Fruit fly (Drosophila melanogaster) whole organism, embryonic: Measurements from ENCODE around the gene Tomosyn.

Experiments
- CG10209 ChIP-seq: fragments of 200-800 bp; sonication (Bioruptor generic); optimal IDR thresholded peaks from 3 replicates; lab custom pipeline; 2017; ENCODE audit warnings: missing biosample characterization, mild to moderate bottlenecking, missing genetic modification characterization, missing genetic modification reagents
- CG1024 ChIP-seq: fragments of 200-800 bp; sonication (Bioruptor generic); IDR thresholded peaks from 2 replicates; pipeline ENCODE4 v1.3.6; 2022; ENCODE audit warnings: missing biosample characterization, missing genetic modification characterization
- CG10321 ChIP-seq: fragments of 200-800 bp; sonication (Bioruptor generic); IDR thresholded peaks from 2 replicates; pipeline ENCODE4 v1.3.6; 2022; ENCODE audit warnings: missing biosample characterization, missing genetic modification characterization
- CG10366 ChIP-seq: fragments of 200-800 bp; sonication (Bioruptor generic); IDR thresholded peaks from 2 replicates; pipeline ENCODE4 v1.3.6; 2022; ENCODE audit warnings: missing biosample characterization, missing genetic modification characterization
- CG1233 ChIP-seq: fragments of 200-800 bp; sonication (Bioruptor generic); optimal IDR thresholded peaks from 4 replicates; lab custom pipeline; 2018; ENCODE audit warnings: missing biosample characterization, mild to moderate bottlenecking, missing genetic modification characterization
- CG12659 ChIP-seq: fragments of 200-800 bp; sonication (Bioruptor generic); optimal IDR thresholded peaks from 3 replicates; lab custom pipeline; 2017; ENCODE audit warnings: mild to moderate bottlenecking, missing biosample characterization, missing genetic modification reagents, missing genetic modification characterization
- CG13123 ChIP-seq: fragments of 200-800 bp; sonication (Bioruptor generic); optimal IDR thresholded peaks from 2 replicates; lab custom pipeline; 2016; ENCODE audit warnings: missing biosample characterization, missing genetic modification characterization
- CG13775 ChIP-seq: fragments of 200-800 bp; sonication (Bioruptor generic); optimal IDR thresholded peaks from 3 replicates; lab custom pipeline; 2017; ENCODE audit warnings: missing biosample characterization, mild to moderate bottlenecking, missing genetic modification characterization
- CG14050 ChIP-seq: fragments of 200-800 bp; sonication (Bioruptor generic); IDR thresholded peaks from 3 replicates; pipeline ENCODE4 v1.3.6; 2022; ENCODE audit warnings: missing biosample characterization, missing genetic modification characterization
- CG1529 ChIP-seq: fragments of 200-800 bp; sonication (Bioruptor generic); optimal IDR thresholded peaks from 3 replicates; lab custom pipeline; 2018; ENCODE audit warnings: missing biosample characterization, missing genetic modification characterization
- CG15479 ChIP-seq: fragments of 200-800 bp; sonication (Bioruptor generic); optimal IDR thresholded peaks from 3 replicates; lab custom pipeline; 2019; ENCODE audit warnings: missing biosample characterization, mild to moderate bottlenecking, missing genetic modification characterization, moderate library complexity
- CG17802 ChIP-seq: fragments of 200-800 bp; sonication (Bioruptor generic); optimal IDR thresholded peaks from 2 replicates; lab custom pipeline; 2018; ENCODE audit warnings: missing biosample characterization, mild to moderate bottlenecking, missing genetic modification characterization, moderate library complexity
- CG18011 ChIP-seq: fragments of 200-800 bp; sonication (Bioruptor generic); optimal IDR thresholded peaks from 2 replicates; lab custom pipeline; 2017; ENCODE audit warnings: missing biosample characterization, missing genetic modification characterization, mild to moderate bottlenecking, moderate library complexity, missing genotype
- CG2199 ChIP-seq: fragments of 200-800 bp; sonication (Bioruptor generic); IDR thresholded peaks from 3 replicates; pipeline ENCODE4 v1.3.6; 2022; ENCODE audit warnings: missing biosample characterization, missing genetic modification characterization
- CG30431 ChIP-seq: fragments of 200-800 bp; sonication (Bioruptor generic); optimal IDR thresholded peaks from 2 replicates; lab custom pipeline; 2017; ENCODE audit warnings: missing biosample characterization, missing genetic modification characterization
- CG31441 ChIP-seq: fragments of 200-800 bp; sonication (Bioruptor generic); IDR thresholded peaks from 2 replicates; pipeline ENCODE4 v1.3.6; 2022; ENCODE audit warnings: missing biosample characterization, missing genetic modification characterization
- CG32767 ChIP-seq: fragments of 200-800 bp; sonication (Bioruptor generic); IDR thresholded peaks from 2 replicates; pipeline ENCODE4 v1.3.6; 2022; ENCODE audit warnings: missing biosample characterization, missing genetic modification characterization
- CG33557 ChIP-seq: fragments of 200-800 bp; sonication (Bioruptor generic); optimal IDR thresholded peaks from 2 replicates; lab custom pipeline; 2019; ENCODE audit warnings: missing biosample characterization, mild to moderate bottlenecking, missing genetic modification characterization, moderate library complexity
- CG6254 ChIP-seq: fragments of 200-800 bp; sonication (Bioruptor generic); optimal IDR thresholded peaks from 3 replicates; lab custom pipeline; 2017; ENCODE audit warnings: mild to moderate bottlenecking, missing biosample characterization, missing genetic modification reagents, missing genetic modification characterization
- CG6689 ChIP-seq: fragments of 200-800 bp; sonication (Bioruptor generic); IDR thresholded peaks from 2 replicates; pipeline ENCODE4 v1.3.6; 2022; ENCODE audit warnings: missing biosample characterization, missing genetic modification characterization
- CG6791 ChIP-seq: fragments of 200-800 bp; sonication (Bioruptor generic); IDR thresholded peaks from 3 replicates; pipeline ENCODE4 v1.3.6; 2022; ENCODE audit warnings: missing biosample characterization, missing genetic modification characterization; ENCODE audit not compliant: partially characterized antibody
- CG6813 ChIP-seq: fragments of 200-800 bp; sonication (Bioruptor generic); optimal IDR thresholded peaks from 2 replicates; lab custom pipeline; 2017; ENCODE audit warnings: missing biosample characterization, missing genetic modification characterization, mild to moderate bottlenecking, moderate library complexity, missing genetic modification reagents
- CG7271 ChIP-seq: fragments of 200-800 bp; sonication (Bioruptor generic); optimal IDR thresholded peaks from 2 replicates; lab custom pipeline; 2018; ENCODE audit warnings: missing biosample characterization, mild to moderate bottlenecking, missing genetic modification characterization, moderate library complexity
- CG9727 ChIP-seq: fragments of 200-800 bp; sonication (Bioruptor generic); optimal IDR thresholded peaks from 3 replicates; lab custom pipeline; 2017; ENCODE audit warnings: missing biosample characterization, mild to moderate bottlenecking, missing genetic modification characterization
- CrebB ChIP-seq: fragments of 200-800 bp; sonication (Bioruptor generic); optimal IDR thresholded peaks from 3 replicates; lab custom pipeline; 2018; ENCODE audit warnings: missing biosample characterization, mild to moderate bottlenecking, missing genetic modification characterization
- Doc3 ChIP-seq: fragments of 200-800 bp; sonication (Bioruptor generic); IDR thresholded peaks from 3 replicates; pipeline ENCODE4 v1.3.6; 2022; ENCODE audit warnings: missing biosample characterization, missing genetic modification characterization; ENCODE audit not compliant: partially characterized antibody
- Fer3 ChIP-seq: fragments of 200-800 bp; sonication (Bioruptor generic); optimal IDR thresholded peaks from 2 replicates; lab custom pipeline; 2018; ENCODE audit warnings: missing biosample characterization, mild to moderate bottlenecking, missing genetic modification characterization, moderate library complexity
- Nf-YB ChIP-seq: fragments of 200-800 bp; sonication (Bioruptor generic); optimal IDR thresholded peaks from 3 replicates; lab custom pipeline; 2019; ENCODE audit warnings: missing biosample characterization, mild to moderate bottlenecking, missing genetic modification characterization, moderate library complexity
- Optix ChIP-seq: fragments of 200-800 bp; sonication (Bioruptor generic); IDR thresholded peaks from 3 replicates; pipeline ENCODE4 v1.3.6; 2022; ENCODE audit warnings: missing biosample characterization, missing genetic modification characterization
- Ssrp ChIP-seq: fragments of 200-800 bp; sonication (Bioruptor generic); optimal IDR thresholded peaks from 2 replicates; lab custom pipeline; 2018; ENCODE audit warnings: missing biosample characterization, mild to moderate bottlenecking, missing genetic modification characterization, moderate library complexity
- aop ChIP-seq: fragments of 200-800 bp; sonication (Bioruptor generic); IDR thresholded peaks from 2 replicates; pipeline ENCODE4 v1.3.6; 2022; ENCODE audit warnings: missing biosample characterization, missing genetic modification characterization
- ap ChIP-seq: fragments of 200-800 bp; sonication (Bioruptor generic); IDR thresholded peaks from 2 replicates; pipeline ENCODE4 v1.3.6; 2022; ENCODE audit warnings: missing biosample characterization, missing genetic modification characterization
- bcd ChIP-seq: fragments of 200-800 bp; sonication (Bioruptor generic); optimal IDR thresholded peaks from 2 replicates; lab custom pipeline; 2017; ENCODE audit warnings: missing biosample characterization, mild to moderate bottlenecking, missing genetic modification characterization
- chif ChIP-seq, 2 experiments: fragments of 200-800 bp; sonication (Bioruptor generic); optimal IDR thresholded peaks; 3 replicates each; lab custom pipeline; 2016; ENCODE audit warnings: missing biosample characterization in 2 of 2, missing genetic modification characterization in 2 of 2
- danr ChIP-seq: fragments of 200-800 bp; sonication (Bioruptor generic); IDR thresholded peaks from 2 replicates; pipeline ENCODE4 v1.3.6; 2022; ENCODE audit warnings: missing biosample characterization, missing genetic modification characterization
- dimm ChIP-seq: fragments of 200-800 bp; sonication (Bioruptor generic); IDR thresholded peaks from 2 replicates; pipeline ENCODE4 v1.3.6; 2022; ENCODE audit warnings: missing biosample characterization, missing genetic modification characterization
- en ChIP-seq: fragments of 200-800 bp; sonication (Bioruptor generic); optimal IDR thresholded peaks from 2 replicates; lab custom pipeline; 2016; ENCODE audit warnings: missing biosample characterization, missing genetic modification characterization
- gcm ChIP-seq: fragments of 200-800 bp; sonication (Bioruptor generic); optimal IDR thresholded peaks from 2 replicates; lab custom pipeline; 2019; ENCODE audit warnings: missing biosample characterization, mild to moderate bottlenecking, missing genetic modification characterization, moderate library complexity
- gsb ChIP-seq: fragments of 200-800 bp; sonication (Bioruptor generic); IDR thresholded peaks from 2 replicates; pipeline ENCODE4 v1.3.6; 2022; ENCODE audit warnings: missing biosample characterization, missing genetic modification characterization
- insv ChIP-seq, 2 experiments: fragments of 200-800 bp; sonication (Bioruptor generic); optimal IDR thresholded peaks; 3 replicates each; lab custom pipeline; 2016 to 2018; ENCODE audit warnings: missing biosample characterization in 2 of 2, missing genetic modification characterization in 2 of 2
- klu ChIP-seq: fragments of 200-800 bp; sonication (Bioruptor generic); IDR thresholded peaks from 2 replicates; pipeline ENCODE4 v1.3.6; 2022; ENCODE audit warnings: missing biosample characterization, missing genetic modification characterization
- nau ChIP-seq: fragments of 200-800 bp; sonication (Bioruptor generic); optimal IDR thresholded peaks from 3 replicates; lab custom pipeline; 2017; ENCODE audit warnings: missing biosample characterization, mild to moderate bottlenecking, missing genetic modification characterization, missing genetic modification reagents
- nerfin-2 ChIP-seq: fragments of 200-800 bp; sonication (Bioruptor generic); IDR thresholded peaks from 2 replicates; pipeline ENCODE4 v1.3.6; 2022; ENCODE audit warnings: missing biosample characterization, missing genetic modification characterization; ENCODE audit not compliant: partially characterized antibody
- nmo ChIP-seq: fragments of 200-800 bp; sonication (Bioruptor generic); optimal IDR thresholded peaks from 2 replicates; lab custom pipeline; 2018; ENCODE audit warnings: missing biosample characterization, mild to moderate bottlenecking, missing genetic modification characterization, moderate library complexity
- peb ChIP-seq: fragments of 200-800 bp; sonication (Bioruptor generic); IDR thresholded peaks from 2 replicates; pipeline ENCODE4 v1.3.6; 2022; ENCODE audit warnings: missing biosample characterization, missing genetic modification characterization
- pzg ChIP-seq: fragments of 200-800 bp; sonication (Bioruptor generic); optimal IDR thresholded peaks from 3 replicates; lab custom pipeline; 2018; ENCODE audit warnings: missing biosample characterization, mild to moderate bottlenecking, missing genetic modification characterization, moderate library complexity
- run ChIP-seq: fragments of 200-800 bp; sonication (Bioruptor generic); optimal IDR thresholded peaks from 3 replicates; lab custom pipeline; 2018; ENCODE audit warnings: missing biosample characterization, mild to moderate bottlenecking, missing genetic modification characterization
- ssp ChIP-seq: fragments of 200-800 bp; sonication (Bioruptor generic); IDR thresholded peaks from 2 replicates; pipeline ENCODE4 v1.3.6; 2022; ENCODE audit warnings: missing biosample characterization, missing genetic modification characterization
- toy ChIP-seq: fragments of 200-800 bp; sonication (Bioruptor generic); IDR thresholded peaks from 2 replicates; pipeline ENCODE4 v1.3.6; 2022; ENCODE audit warnings: missing biosample characterization, missing genetic modification characterization
- wdn ChIP-seq: fragments of 200-800 bp; sonication (Bioruptor generic); IDR thresholded peaks from 2 replicates; pipeline ENCODE4 v1.3.6; 2022; ENCODE audit warnings: missing biosample characterization, missing genetic modification characterization

The Tomosyn gene

DNA sequence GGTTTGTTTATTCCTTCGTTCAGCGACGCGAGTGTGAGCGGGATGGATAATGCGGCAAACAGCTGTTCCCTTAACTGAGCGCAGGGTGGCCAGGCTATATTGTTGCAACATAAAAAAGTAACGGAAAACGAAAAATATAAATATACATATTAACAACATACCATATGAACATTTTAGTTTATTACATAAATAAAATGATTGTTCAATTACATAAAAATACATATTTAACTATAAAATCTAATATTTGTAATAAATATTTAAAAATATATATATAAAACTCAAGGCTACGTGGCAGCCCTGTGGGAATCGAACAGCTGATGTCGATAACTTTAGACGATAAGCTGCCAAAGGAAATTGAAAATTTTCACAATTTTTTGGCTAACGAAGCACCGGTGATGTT, 1.8 kb upstream of the Tomosyn start, which contains the start of the genes Aven and CG2540 (continued):
- TF ChIP-seq CG6813 (peak; percentile 85), toy (GFP tag; lab: Robert Waterston, UW) (no peak), dimm (no peak), CG6689 (peak; percentile 59; the same call in 1 of the 2 replicates), CG1024 (GFP tag; lab: Robert Waterston, UW) (no peak), wdn (GFP tag; lab: Robert Waterston, UW) (no peak), pzg (GFP tag; lab: Kevin White, UChicago) (peak; percentile 22), gsb (0 out of 2 replicates have a peak, but pooled peaks have one; percentile 34), CG7271 (peak; percentile 68), CG15479 (GFP tag; lab: Kevin White, UChicago) (peak; percentile 7), en (GFP tag; lab: Kevin White, UChicago) (no peak), ap (GFP tag; lab: Robert Waterston, UW) (no peak), Doc3 (GFP tag; lab: Robert Waterston, UW) (no peak), CG6791 (no peak), nmo (peak; percentile 89), CG10321 (GFP tag; lab: Robert Waterston, UW) (0 out of 2 replicates have a peak, but pooled peaks have one; percentile 39), CG6254 (peak; percentile 72), CG9727 (GFP tag; lab: Kevin White, UChicago) (peak; percentile 88), CG31441 (GFP tag; lab: Robert Waterston, UW) (peak; percentile 92), insv (GFP tag; optimal IDR thresholded peaks at IDR 0.05; lab: Kevin White, UChicago) (peak in 1 of 2 experiments; percentile 72), aop (GFP tag; lab: Robert Waterston, UW) (no peak), CG1233 (peak; percentile 80), nau (no peak), CG18011 (GFP tag; lab: Kevin White, UChicago) (peak; percentile 24), CG17802 (tag; lab: Kevin White, UChicago) (peak; percentile 13), bcd (GFP tag; lab: Kevin White, UChicago) (peak; percentile 80), run (tag; lab: Kevin White, UChicago) (peak; percentile 60), Fer3 (tag; lab: Kevin White, UChicago) (peak; percentile 83), CG30431 (GFP tag; lab: Kevin White, UChicago) (peak; percentile 74), nerfin-2 (GFP tag; lab: Robert Waterston, UW) (no peak), CG1529 (GFP tag; lab: Kevin White, UChicago) (peak; percentile 68), CG32767 (GFP tag; lab: Robert Waterston, UW) (peak; percentile 52; the same call in 1 of the 2 replicates), CG13775 (GFP tag; lab: Kevin White, UChicago) (peak; percentile 89), ssp (GFP tag; lab: Robert Waterston, UW) (peak; percentile 45; the same call in 1 of the 2 replicates), CG33557 (GFP tag; lab: Kevin White, UChicago) (peak; percentile 87), Optix (GFP tag; lab: Robert Waterston, UW) (peak; percentile 47; the same call in 1 of the 3 replicates), Nf-YB (GFP tag; lab: Kevin White, UChicago) (peak; percentile 72), gcm (GFP tag; lab: Kevin White, UChicago) (peak; percentile 88), CG13123 (peak; percentile 28), chif (GFP tag; optimal IDR thresholded peaks at IDR 0.05; lab: Kevin White, UChicago) (no peak), CG12659 (GFP tag; lab: Kevin White, UChicago) (peak; percentile 90), CG2199 (no peak), CrebB (tag; lab: Kevin White, UChicago) (peak; percentile 33), danr (peak; percentile 23; the same call in 1 of the 2 replicates), CG14050 (peak; percentile 33; the same call in 1 of the 3 replicates), CG10209 (peak; percentile 79), peb (no peak), CG10366 (GFP tag; lab: Robert Waterston, UW) (peak; percentile 49), Ssrp (tag; lab: Kevin White, UChicago) (peak; percentile 83), klu (GFP tag; lab: Robert Waterston, UW) (no peak)
